Fruit fly (Drosophila melanogaster) whole organism, embryonic: Measurements from ENCODE around the gene CG6398.

Experiments used
- CG10366 ChIP-seq: fragments of 200-800 bp; sonication (Bioruptor generic); IDR thresholded peaks from 2 replicates; pipeline ENCODE4 v1.3.6; 2022; ENCODE audit warnings: missing biosample characterization, missing genetic modification characterization
- CG15073 ChIP-seq: fragments of 200-800 bp; sonication (Bioruptor generic); optimal IDR thresholded peaks from 2 replicates; lab custom pipeline; 2016; ENCODE audit warnings: missing biosample characterization, missing genetic modification characterization
- CG7987 ChIP-seq: fragments of 200-800 bp; sonication (Bioruptor generic); optimal IDR thresholded peaks from 2 replicates; lab custom pipeline; 2018; ENCODE audit warnings: missing biosample characterization, mild to moderate bottlenecking, missing genetic modification characterization, moderate library complexity
- Drgx ChIP-seq: fragments of 200-800 bp; sonication (Bioruptor generic); IDR thresholded peaks from 2 replicates; pipeline ENCODE4 v1.3.6; 2022; ENCODE audit warnings: missing biosample characterization, missing genetic modification characterization
- Gug ChIP-seq: fragments of 200-800 bp; sonication (Bioruptor generic); IDR thresholded peaks from 4 replicates; pipeline ENCODE4 v1.3.6; 2022; ENCODE audit warnings: missing biosample characterization, missing genetic modification characterization
- scrt ChIP-seq: fragments of 200-800 bp; sonication (Bioruptor generic); optimal IDR thresholded peaks from 2 replicates; lab custom pipeline; 2018; ENCODE audit warnings: missing biosample characterization, mild to moderate bottlenecking, missing genetic modification characterization, moderate library complexity

dm6 chrX:17820252-17820651 is 10.4 kb upstream of the CG6398 start:
- TF ChIP-seq CG15073 (GFP tag; lab: Kevin White, UChicago) (no peak), scrt (no peak), Drgx (no peak), CG7987 (GFP tag; lab: Kevin White, UChicago) (peak; percentile 1), Gug (GFP tag; lab: Robert Waterston, UW) (no peak), CG10366 (GFP tag; lab: Robert Waterston, UW) (no peak)
